Worm (Caenorhabditis elegans) whole organism, L4/young adult: ENCODE measurements around the gene F18A11.3.

ENCODE experiments used
- W03F9.2 ChIP-seq: fragments of 150-350 bp; optimal IDR thresholded peaks from 2 replicates; lab custom pipeline; 2014; ENCODE audit warnings: missing biosample characterization, missing genetic modification characterization
- him-1 ChIP-seq: sonication (generic microtip); optimal IDR thresholded peaks from 2 replicates; lab custom pipeline; 2016; ENCODE audit warnings: missing genotype, missing genetic modification reagents, missing genetic modification characterization, missing compliant biosample characterization

DNA sequence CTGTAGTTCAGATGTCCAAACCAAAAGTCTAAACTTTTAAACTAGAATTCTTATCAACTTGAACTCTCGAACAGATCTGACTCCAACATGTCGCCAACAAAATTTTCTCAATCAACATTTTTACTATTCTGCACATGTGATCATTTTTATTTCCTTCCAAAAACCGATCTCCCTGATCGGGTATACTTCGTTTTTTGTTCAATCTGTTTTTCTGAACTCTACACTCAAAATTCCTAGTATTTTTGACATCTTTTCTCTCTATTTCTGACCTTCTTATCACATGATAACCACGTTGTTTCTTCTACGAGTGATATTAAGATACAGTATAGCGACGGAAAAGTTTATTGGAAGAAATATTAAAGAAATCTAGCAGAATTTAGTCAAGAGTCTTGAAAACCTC is 30.4 kb downstream of the F18A11.3 start:
- TF ChIP-seq him-1 (tag; lab: Kevin White, UChicago): no peak
- TF ChIP-seq W03F9.2 (tag; lab: Kevin White, UChicago): no peak
